Worm (Caenorhabditis elegans): ENCODE data around the gene str-90.
"Not testable (repeated sequence)": the region's sequence is repeated elsewhere in the genome, so short reads cannot be mapped to it uniquely, and the experiment has no call there.

DNA sequence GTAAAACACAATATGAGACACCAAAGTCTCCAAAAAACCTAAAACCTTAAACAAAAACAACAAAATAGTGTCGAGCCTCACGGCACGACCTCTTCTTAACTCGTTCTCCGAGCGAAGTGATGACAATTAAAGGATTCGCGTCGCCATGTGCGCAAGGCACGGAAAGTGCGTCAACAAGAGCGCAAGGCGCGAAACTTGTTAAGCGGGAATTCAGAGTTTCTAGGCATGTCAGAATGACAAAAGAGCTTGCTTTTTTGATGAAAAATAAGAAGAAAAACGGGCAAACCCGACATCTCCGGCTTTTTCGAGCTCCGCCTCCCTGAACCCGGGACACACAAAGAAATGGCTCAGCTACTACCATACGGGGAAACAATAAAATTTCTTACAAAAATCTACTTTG is 45.3 kb upstream of the str-90 start:
- TF ChIP-seq madf-8 (GFP tag; conservative IDR thresholded peaks at IDR 0.05) = peak; percentile 79
- not testable (repeated sequence) for TF ChIP-seq hmg-20 (GFP tag; IDR thresholded peaks at IDR 0.05); chd-7 (tag; optimal IDR thresholded peaks at IDR 0.05); snpc-4 (GFP tag; optimal IDR thresholded peaks at IDR 0.05); snpc-4 (tag; optimal IDR thresholded peaks at IDR 0.05)
